Worm (Caenorhabditis elegans) whole organism, L1 larva: ENCODE measurements around the gene nas-20.
A peak's percentile ranks its signal among the peaks of the same experiment; 100 is the strongest.

Source experiments
- C04F5.9 ChIP-seq: sonication (generic microtip); optimal IDR thresholded peaks from 2 replicates; lab custom pipeline; 2016; ENCODE audit warnings: missing genetic modification characterization, missing compliant biosample characterization
- C16A3.4 ChIP-seq: fragments of 150-350 bp; optimal IDR thresholded peaks from 2 replicates; lab custom pipeline; 2014; ENCODE audit warnings: missing biosample characterization, missing genetic modification characterization
- C34B4.2 ChIP-seq: sonication (generic microtip); optimal IDR thresholded peaks from 2 replicates; lab custom pipeline; 2017; ENCODE audit warnings: mild to moderate bottlenecking, missing genetic modification characterization, missing compliant biosample characterization
- Y116A8C.19 ChIP-seq: sonication (generic microtip); optimal IDR thresholded peaks from 2 replicates; lab custom pipeline; 2016; ENCODE audit warnings: missing compliant biosample characterization, missing genetic modification characterization, borderline replicate concordance
- aly-2 ChIP-seq: fragments of 150-350 bp; optimal IDR thresholded peaks from 2 replicates; lab custom pipeline; 2014; ENCODE audit warnings: missing biosample characterization, missing genetic modification characterization
- ama-1 ChIP-seq: fragments of 150-350 bp; optimal IDR thresholded peaks from 2 replicates; lab custom pipeline; 2014
- blmp-1 ChIP-seq: fragments of 150-350 bp; optimal IDR thresholded peaks from 2 replicates; lab custom pipeline; 2014; ENCODE audit warnings: missing biosample characterization, missing genetic modification characterization
- ces-1 ChIP-seq: fragments of 150-350 bp; optimal IDR thresholded peaks from 2 replicates; lab custom pipeline; 2014; ENCODE audit warnings: missing biosample characterization, missing genetic modification reagents, missing genetic modification characterization
- dsc-1 ChIP-seq: sonication (generic microtip); optimal IDR thresholded peaks from 2 replicates; lab custom pipeline; 2016; ENCODE audit warnings: mild to moderate bottlenecking, missing genetic modification characterization, missing compliant biosample characterization
- efl-1 ChIP-seq, 4 experiments: fragments of 150-350 bp; optimal IDR thresholded peaks in 3 of 4; peaks in 1 of 4; 1 replicate in 1 of 4; 2 replicates in 3 of 4; lab custom pipeline; 2014; ENCODE audit warnings: missing biosample characterization in 2 of 4, missing genetic modification characterization in 2 of 4, missing genetic modification reagents in 2 of 4
- egl-13 ChIP-seq: sonication (generic microtip); optimal IDR thresholded peaks from 2 replicates; lab custom pipeline; 2016; ENCODE audit warnings: missing genotype, missing genetic modification reagents, missing genetic modification characterization, missing compliant biosample characterization
- elt-3 ChIP-seq, 6 experiments: fragments of 150-350 bp in 1 of 6; sonication (generic microtip); optimal IDR thresholded peaks; 2 replicates each; lab custom pipeline; 2017 to 2018; ENCODE audit warnings: missing biosample characterization in 6 of 6, missing genetic modification characterization in 6 of 6, inconsistent platforms in 1 of 6
- ets-5 ChIP-seq: fragments of 200-800 bp; sonication (Bioruptor generic); IDR thresholded peaks from 2 replicates; pipeline ENCODE4 v1.3.6; 2022; ENCODE audit warnings: missing genetic modification characterization, missing compliant biosample characterization
- fkh-4 ChIP-seq: sonication (generic microtip); optimal IDR thresholded peaks from 2 replicates; lab custom pipeline; 2016; ENCODE audit warnings: missing compliant biosample characterization, missing genetic modification characterization, borderline replicate concordance
- fos-1 ChIP-seq: fragments of 150-350 bp; optimal IDR thresholded peaks from 2 replicates; lab custom pipeline; 2014; ENCODE audit warnings: missing biosample characterization, missing genetic modification characterization
- lin-13 ChIP-seq: fragments of 150-350 bp; optimal IDR thresholded peaks from 2 replicates; lab custom pipeline; 2014; ENCODE audit warnings: missing biosample characterization, missing genetic modification reagents, missing genetic modification characterization
- lin-14 ChIP-seq: fragments of 200-800 bp; sonication (Bioruptor generic); optimal IDR thresholded peaks from 2 replicates; lab custom pipeline; 2018; ENCODE audit warnings: mild to moderate bottlenecking, missing genetic modification characterization, moderate library complexity, missing compliant biosample characterization
- lin-35 ChIP-seq, 2 experiments: fragments of 150-350 bp; optimal IDR thresholded peaks; 2 replicates each; lab custom pipeline; 2014; ENCODE audit warnings: missing biosample characterization in 2 of 2, missing genetic modification characterization in 2 of 2, missing genetic modification reagents in 2 of 2
- lsy-2 ChIP-seq, 2 experiments: fragments of 150-350 bp; optimal IDR thresholded peaks; 2 replicates each; lab custom pipeline; 2014; ENCODE audit warnings: missing biosample characterization in 2 of 2, missing genetic modification characterization in 2 of 2
- mep-1 ChIP-seq: fragments of 150-350 bp; optimal IDR thresholded peaks from 2 replicates; lab custom pipeline; 2014; ENCODE audit warnings: missing biosample characterization, missing genetic modification characterization
- nhr-19 ChIP-seq: fragments of 200-800 bp; sonication (Bioruptor generic); conservative IDR thresholded peaks from 2 replicates; pipeline ENCODE4 v1.3.6; 2022; ENCODE audit warnings: missing genetic modification characterization, missing compliant biosample characterization
- nhr-20 ChIP-seq: sonication (generic microtip); optimal IDR thresholded peaks from 2 replicates; lab custom pipeline; 2016; ENCODE audit warnings: mild to moderate bottlenecking, missing genetic modification characterization, missing compliant biosample characterization
- nhr-71 ChIP-seq: sonication (generic microtip); optimal IDR thresholded peaks from 2 replicates; lab custom pipeline; 2016; ENCODE audit warnings: mild to moderate bottlenecking, missing genetic modification characterization, moderate library complexity, missing compliant biosample characterization
- nhr-76 ChIP-seq: sonication (generic microtip); optimal IDR thresholded peaks from 2 replicates; lab custom pipeline; 2017; ENCODE audit warnings: missing biosample characterization, missing genetic modification characterization
- nhr-84 ChIP-seq: sonication (generic microtip); optimal IDR thresholded peaks from 2 replicates; lab custom pipeline; 2017; ENCODE audit warnings: missing biosample characterization, missing genetic modification characterization
- nhr-85 ChIP-seq: sonication (generic microtip); peaks from one replicate; lab custom pipeline; 2016; ENCODE audit warnings: missing genetic modification characterization, inconsistent platforms, missing compliant biosample characterization
- nhr-90 ChIP-seq: sonication (generic microtip); optimal IDR thresholded peaks from 2 replicates; lab custom pipeline; 2016; ENCODE audit warnings: mild to moderate bottlenecking, missing genetic modification characterization, missing compliant biosample characterization; ENCODE audit not compliant: poor library complexity
- pag-3 ChIP-seq: sonication (generic microtip); optimal IDR thresholded peaks from 2 replicates; lab custom pipeline; 2017; ENCODE audit warnings: missing genetic modification characterization, mild to moderate bottlenecking, missing compliant biosample characterization, antibody characterized with exemption, borderline replicate concordance; ENCODE audit not compliant: insufficient read depth
- pax-3 ChIP-seq: fragments of 200-800 bp; sonication (Bioruptor generic); optimal IDR thresholded peaks from 2 replicates; lab custom pipeline; 2018; ENCODE audit warnings: mild to moderate bottlenecking, missing genetic modification characterization, moderate library complexity, missing compliant biosample characterization
- rnt-1 ChIP-seq: sonication (generic microtip); optimal IDR thresholded peaks from 2 replicates; lab custom pipeline; 2016; ENCODE audit warnings: mild to moderate bottlenecking, missing genetic modification characterization, moderate library complexity, missing compliant biosample characterization
- skn-1 ChIP-seq: fragments of 150-350 bp; optimal IDR thresholded peaks from 2 replicates; lab custom pipeline; 2014; ENCODE audit warnings: missing biosample characterization, missing genetic modification characterization
- snpc-4 ChIP-seq: fragments of 150-350 bp; optimal IDR thresholded peaks from 2 replicates; lab custom pipeline; 2014; ENCODE audit warnings: missing biosample characterization, missing genetic modification characterization
- snu-23 ChIP-seq: sonication (generic microtip); optimal IDR thresholded peaks from 2 replicates; lab custom pipeline; 2016; ENCODE audit warnings: missing genetic modification characterization, missing compliant biosample characterization
- sox-4 ChIP-seq: sonication (generic microtip); optimal IDR thresholded peaks from 2 replicates; lab custom pipeline; 2016; ENCODE audit warnings: missing genetic modification characterization, missing compliant biosample characterization
- tlp-1 ChIP-seq: fragments of 150-350 bp; optimal IDR thresholded peaks from 2 replicates; lab custom pipeline; 2014; ENCODE audit warnings: missing biosample characterization, missing genetic modification characterization
- unc-130 ChIP-seq: fragments of 150-350 bp; optimal IDR thresholded peaks from 2 replicates; lab custom pipeline; 2017; ENCODE audit warnings: missing biosample characterization, missing genetic modification characterization, inconsistent platforms
- xbp-1 ChIP-seq: sonication (generic microtip); optimal IDR thresholded peaks from 2 replicates; lab custom pipeline; 2016; ENCODE audit warnings: missing genetic modification characterization, missing compliant biosample characterization
- zip-4 ChIP-seq: fragments of 200-800 bp; sonication (Bioruptor generic); optimal IDR thresholded peaks from 2 replicates; lab custom pipeline; 2018; ENCODE audit warnings: mild to moderate bottlenecking, missing genetic modification characterization, moderate library complexity, missing compliant biosample characterization
- ztf-4 ChIP-seq: fragments of 150-350 bp; optimal IDR thresholded peaks from 2 replicates; lab custom pipeline; 2014; ENCODE audit warnings: missing biosample characterization, missing genetic modification characterization

The nas-20 gene

ce11 chrV:11513432-11513831 lies 41.3 kb upstream of the nas-20 start, which contains the start of gene C55A6.3:
Gene C55A6.3 (minus strand): TSS chrV:11513532.
- TF ChIP-seq C34B4.2 (tag; lab: Kevin White, UChicago) (no peak), nhr-19 (GFP tag; lab: Robert Waterston, UW) (no peak), nhr-76 (tag; lab: Kevin White, UChicago) (no peak), snu-23 (GFP tag; lab: Kevin White, UChicago) (no peak), fos-1 (tag; lab: Kevin White, UChicago) (no peak), sox-4 (no peak), lin-35 (GFP tag; optimal IDR thresholded peaks at IDR 0.05; lab: Kevin White, UChicago) (no peak), aly-2 (tag; lab: Kevin White, UChicago) (no peak), fkh-4 (tag; lab: Kevin White, UChicago) (no peak), nhr-71 (tag; lab: Kevin White, UChicago) (no peak), ztf-4 (no peak), ces-1 (no peak), ets-5 (GFP tag; lab: Robert Waterston, UW) (no peak), xbp-1 (tag; lab: Kevin White, UChicago) (no peak), blmp-1 (tag; lab: Kevin White, UChicago) (no peak), zip-4 (GFP tag; lab: Kevin White, UChicago) (no peak), Y116A8C.19 (tag; lab: Kevin White, UChicago) (no peak)

DNA sequence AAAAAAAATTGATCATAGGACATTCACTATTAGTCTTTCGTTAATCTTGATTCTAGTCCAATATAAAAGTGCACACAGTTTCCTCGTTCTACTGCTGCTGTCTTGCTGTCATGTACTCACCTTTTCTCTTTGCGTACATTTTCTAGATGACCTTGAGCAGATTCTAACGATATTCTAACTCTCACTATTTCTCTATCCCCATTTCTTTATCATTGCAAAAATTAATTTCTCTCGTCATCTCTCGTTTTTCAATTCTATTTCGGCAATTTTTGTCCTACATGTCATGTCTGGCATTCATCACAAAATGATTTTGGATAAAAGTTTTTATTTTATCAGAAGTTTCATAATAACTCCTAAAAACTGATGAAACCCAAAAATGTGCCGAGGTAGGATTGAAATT lies 36.7 kb upstream of the nas-20 start, which contains the start of gene ttll-5:
ttll-5 (plus strand) TSS at position 288 of the 400 bp plus-strand sequence.
- TF ChIP-seq blmp-1 (tag; lab: Kevin White, UChicago) (peak; percentile 62), nhr-85 (tag; lab: Kevin White, UChicago) (peak; percentile 77), snu-23 (GFP tag; lab: Kevin White, UChicago) (peak; percentile 5), C16A3.4 (tag; lab: Kevin White, UChicago) (no peak), nhr-90 (no peak), unc-130 (tag; lab: Kevin White, UChicago) (no peak), skn-1 (peak; percentile 21), ama-1 (lab: Kevin White, UChicago) (no peak), pax-3 (no peak), C04F5.9 (tag; lab: Kevin White, UChicago) (no peak), elt-3 (tag; optimal IDR thresholded peaks at IDR 0.05; lab: Kevin White, UChicago) (peak in 3 of 6 experiments; percentile 6 to 62 (median 62)), lin-14 (GFP tag; lab: Kevin White, UChicago) (peak; percentile 55), nhr-71 (tag; lab: Kevin White, UChicago) (no peak), snpc-4 (tag; lab: Kevin White, UChicago) (no peak), efl-1 (optimal IDR thresholded peaks at IDR 0.05; lab: Kevin White, UChicago) (no peak), efl-1 (GFP tag; optimal IDR thresholded peaks at IDR 0.05 in 1 of 2; lab: Kevin White, UChicago) (peak in 1 of 2 experiments; percentile 70), nhr-84 (no peak), pag-3 (peak; percentile 57), lin-13 (GFP tag; lab: Kevin White, UChicago) (no peak), egl-13 (tag; lab: Kevin White, UChicago) (no peak), nhr-20 (tag; lab: Kevin White, UChicago) (peak; percentile 7)

- TF ChIP-seq nhr-71 (tag; lab: Kevin White, UChicago) (peak; percentile 72), aly-2 (tag; lab: Kevin White, UChicago) (no peak), dsc-1 (peak; percentile 98), C04F5.9 (tag; lab: Kevin White, UChicago) (no peak), snu-23 (GFP tag; lab: Kevin White, UChicago) (peak; percentile 40), lsy-2 (tag; optimal IDR thresholded peaks at IDR 0.05; lab: Kevin White, UChicago) (peak; percentile 30 to 56), rnt-1 (tag; lab: Kevin White, UChicago) (peak; percentile 61), efl-1 (optimal IDR thresholded peaks at IDR 0.05; lab: Kevin White, UChicago) (peak in 1 of 2 experiments; percentile 18), efl-1 (GFP tag; optimal IDR thresholded peaks at IDR 0.05 in 1 of 2; lab: Kevin White, UChicago) (no peak), nhr-20 (tag; lab: Kevin White, UChicago) (peak; percentile 33), mep-1 (tag; lab: Kevin White, UChicago) (peak; percentile 43), lin-14 (GFP tag; lab: Kevin White, UChicago) (peak; percentile 88), nhr-84 (no peak), fkh-4 (tag; lab: Kevin White, UChicago) (peak; percentile 85), nhr-19 (GFP tag; lab: Robert Waterston, UW) (peak; percentile 48), tlp-1 (no peak), unc-130 (tag; lab: Kevin White, UChicago) (peak; percentile 27)
Measured at ce11 chrV:11506347-11506746, 34.2 kb upstream of the nas-20 start.
